Worm (Caenorhabditis elegans) whole organism, late embryonic: ENCODE measurements around the gene F26F12.8.

Source experiments
- F13H6.1 ChIP-seq: sonication (generic microtip); optimal IDR thresholded peaks from 2 replicates; lab custom pipeline; 2016; ENCODE audit warnings: missing genetic modification characterization, missing compliant biosample characterization
- dmd-4 ChIP-seq: sonication (generic microtip); optimal IDR thresholded peaks from 2 replicates; lab custom pipeline; 2016; ENCODE audit warnings: borderline replicate concordance, missing genetic modification characterization, missing compliant biosample characterization
- eyg-1 ChIP-seq: sonication (generic microtip); optimal IDR thresholded peaks from 2 replicates; lab custom pipeline; 2016; ENCODE audit warnings: missing genotype, missing genetic modification characterization, missing compliant biosample characterization
- odd-2 ChIP-seq: sonication (generic microtip); optimal IDR thresholded peaks from 2 replicates; lab custom pipeline; 2017; ENCODE audit warnings: antibody characterized with exemption, mild to moderate bottlenecking, missing genetic modification characterization, missing compliant biosample characterization

DNA sequence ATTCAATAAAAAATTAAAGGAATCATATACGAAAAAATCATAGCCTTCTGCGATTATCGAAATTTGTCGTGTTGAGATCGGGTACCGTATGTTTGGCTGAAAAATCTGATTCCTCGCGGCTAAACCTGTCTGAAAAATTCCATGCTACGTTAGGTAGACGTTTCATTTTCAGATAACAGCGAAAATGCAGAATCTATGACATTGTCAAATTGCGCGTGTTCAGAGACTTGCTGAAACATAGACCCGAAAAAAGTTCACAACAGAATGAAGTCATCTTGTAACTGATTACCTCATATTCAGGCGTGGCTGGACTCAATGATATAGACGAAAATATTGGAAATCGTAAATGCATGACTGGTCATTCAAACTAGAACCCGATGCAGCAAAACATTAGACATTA is 28.8 kb downstream of the F26F12.8 start, which contains the start of gene srh-76:
- TF ChIP-seq dmd-4 = no peak
- TF ChIP-seq odd-2 (tag; lab: Kevin White, UChicago) = no peak
- TF ChIP-seq eyg-1 = no peak
- TF ChIP-seq F13H6.1 (tag; lab: Kevin White, UChicago) = no peak
